Fruit fly (Drosophila melanogaster) S2 (cell line): Measurements from ENCODE around the gene Alr.

Experiments
- CG8478 ChIP-seq: fragments of >200 bp; optimal IDR thresholded peaks from 2 replicates; lab custom pipeline; 2018
- CTCF ChIP-seq, 2 experiments: fragments of >200 bp; optimal IDR thresholded peaks; 2 replicates each; lab custom pipeline; 2018

DNA sequence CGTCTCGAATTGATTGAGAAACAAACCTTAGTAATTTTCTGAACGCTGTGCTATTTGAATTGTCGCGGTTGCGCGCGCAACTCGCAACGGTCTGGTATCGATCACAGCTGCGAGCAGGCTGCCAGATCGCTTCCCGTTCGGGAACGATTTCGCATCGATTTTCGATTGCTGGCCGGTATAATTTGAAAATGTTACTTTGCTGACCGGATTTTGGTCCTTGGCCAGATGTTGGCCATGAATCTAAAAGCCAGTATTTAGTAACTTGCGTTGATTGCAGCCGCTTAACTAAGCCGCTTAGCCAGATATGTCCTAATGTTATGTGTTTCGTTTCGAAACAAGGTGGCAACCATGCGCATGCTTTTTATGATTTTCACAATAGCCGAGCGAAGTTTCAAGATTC, 451 bp downstream of the Alr start:
- TF ChIP-seq CG8478 (lab: Kevin White, UChicago) = no peak
- peak in 1 of 2 experiments; percentile 37 for TF ChIP-seq CTCF (optimal IDR thresholded peaks at IDR 0.05; lab: Kevin White, UChicago)
